Worm (Caenorhabditis elegans) whole organism, L2 larva: ENCODE results near the gene ugt-16.

Experiments used
- C34F6.9 ChIP-seq: fragments of 150-350 bp; optimal IDR thresholded peaks from 2 replicates; lab custom pipeline; 2014; ENCODE audit warnings: missing biosample characterization, missing genetic modification characterization
- F13H6.1 ChIP-seq: sonication (generic microtip); optimal IDR thresholded peaks from 2 replicates; lab custom pipeline; 2016; ENCODE audit warnings: missing genetic modification characterization, missing compliant biosample characterization
- Y55F3AM.14 ChIP-seq: fragments of 200-800 bp; sonication (Bioruptor generic); optimal IDR thresholded peaks from 2 replicates; lab custom pipeline; 2018; ENCODE audit warnings: mild to moderate bottlenecking, missing genetic modification characterization, missing compliant biosample characterization
- alr-1 ChIP-seq: fragments of 150-350 bp; optimal IDR thresholded peaks from 2 replicates; lab custom pipeline; 2014; ENCODE audit warnings: missing biosample characterization, missing genetic modification characterization
- aly-2 ChIP-seq: fragments of 150-350 bp; optimal IDR thresholded peaks from 2 replicates; lab custom pipeline; 2014; ENCODE audit warnings: missing biosample characterization, missing genetic modification characterization
- ama-1 ChIP-seq: fragments of 150-350 bp; optimal IDR thresholded peaks from 2 replicates; lab custom pipeline; 2018; ENCODE audit warnings: inconsistent platforms
- blmp-1 ChIP-seq: sonication (generic microtip); optimal IDR thresholded peaks from 2 replicates; lab custom pipeline; 2017; ENCODE audit warnings: missing genetic modification characterization, mild to moderate bottlenecking, missing compliant biosample characterization, antibody characterized with exemption, moderate library complexity; ENCODE audit not compliant: insufficient read depth
- ceh-16 ChIP-seq: fragments of 150-350 bp; optimal IDR thresholded peaks from 2 replicates; lab custom pipeline; 2014; ENCODE audit warnings: missing biosample characterization, missing genetic modification characterization
- ceh-82 ChIP-seq: fragments of 150-350 bp; optimal IDR thresholded peaks from 2 replicates; lab custom pipeline; 2014; ENCODE audit warnings: missing biosample characterization, missing genetic modification characterization
- crh-2 ChIP-seq: sonication (generic microtip); optimal IDR thresholded peaks from 2 replicates; lab custom pipeline; 2017; ENCODE audit warnings: missing biosample characterization, missing genetic modification characterization
- dmd-4 ChIP-seq: sonication (generic microtip); optimal IDR thresholded peaks from 2 replicates; lab custom pipeline; 2017; ENCODE audit warnings: missing biosample characterization, missing genetic modification characterization
- egl-27 ChIP-seq: sonication (generic microtip); optimal IDR thresholded peaks from 3 replicates; lab custom pipeline; 2017; ENCODE audit warnings: missing biosample characterization, missing genetic modification reagents, missing genetic modification characterization
- elt-1 ChIP-seq: fragments of 150-350 bp; optimal IDR thresholded peaks from 2 replicates; lab custom pipeline; 2014; ENCODE audit warnings: missing biosample characterization, missing genetic modification characterization
- elt-3 ChIP-seq: sonication (generic microtip); optimal IDR thresholded peaks from 2 replicates; lab custom pipeline; 2017; ENCODE audit warnings: missing biosample characterization, missing genetic modification characterization
- fos-1 ChIP-seq: fragments of 150-350 bp; optimal IDR thresholded peaks from 2 replicates; lab custom pipeline; 2014; ENCODE audit warnings: missing biosample characterization, missing genetic modification characterization
- gmeb-1 ChIP-seq: fragments of 150-350 bp; optimal IDR thresholded peaks from 2 replicates; lab custom pipeline; 2014; ENCODE audit warnings: missing biosample characterization, missing genetic modification characterization
- lin-11 ChIP-seq: fragments of 150-350 bp; sonication (generic microtip); optimal IDR thresholded peaks from 2 replicates; lab custom pipeline; 2014; ENCODE audit warnings: missing biosample characterization, missing genetic modification characterization, inconsistent platforms, mixed read lengths
- lin-39 ChIP-seq: fragments of 150-350 bp; optimal IDR thresholded peaks from 2 replicates; lab custom pipeline; 2014; ENCODE audit warnings: missing biosample characterization, missing genetic modification reagents, missing genetic modification characterization
- lsy-2 ChIP-seq, 2 experiments: fragments of 150-350 bp in 1 of 2; sonication (generic microtip) in 1 of 2; optimal IDR thresholded peaks; 2 replicates each; lab custom pipeline; 2014 to 2017; ENCODE audit warnings: missing biosample characterization in 2 of 2, missing genetic modification characterization in 2 of 2
- mab-5 ChIP-seq: fragments of 150-350 bp; optimal IDR thresholded peaks from 2 replicates; lab custom pipeline; 2014; ENCODE audit warnings: missing biosample characterization, missing genetic modification characterization
- mbf-1 ChIP-seq: sonication (generic microtip); optimal IDR thresholded peaks from 2 replicates; lab custom pipeline; 2017; ENCODE audit warnings: missing biosample characterization, missing genetic modification characterization
- mdl-1 ChIP-seq, 2 experiments: fragments of 150-350 bp in 1 of 2; sonication (generic microtip) in 1 of 2; optimal IDR thresholded peaks; 2 replicates each; lab custom pipeline; 2017; ENCODE audit warnings: missing biosample characterization in 2 of 2, missing genetic modification characterization in 2 of 2
- nhr-11 ChIP-seq: fragments of 150-350 bp; optimal IDR thresholded peaks from 2 replicates; lab custom pipeline; 2014; ENCODE audit warnings: missing biosample characterization, missing genetic modification characterization
- nhr-12 ChIP-seq: fragments of 150-350 bp; optimal IDR thresholded peaks from 2 replicates; lab custom pipeline; 2014; ENCODE audit warnings: missing biosample characterization, missing genetic modification characterization
- nhr-21 ChIP-seq: fragments of 150-350 bp; optimal IDR thresholded peaks from 2 replicates; lab custom pipeline; 2014; ENCODE audit warnings: missing biosample characterization, missing genetic modification characterization
- nhr-23 ChIP-seq: fragments of 150-350 bp; optimal IDR thresholded peaks from 2 replicates; lab custom pipeline; 2014; ENCODE audit warnings: missing biosample characterization, missing genetic modification reagents, missing genetic modification characterization
- nhr-237 ChIP-seq: fragments of 150-350 bp; optimal IDR thresholded peaks from 2 replicates; lab custom pipeline; 2014; ENCODE audit warnings: missing biosample characterization, missing genetic modification characterization
- nhr-25 ChIP-seq: fragments of 150-350 bp; sonication (generic microtip); optimal IDR thresholded peaks from 3 replicates; lab custom pipeline; 2014; ENCODE audit warnings: missing biosample characterization, missing genetic modification characterization
- nhr-6 ChIP-seq: fragments of 150-350 bp; optimal IDR thresholded peaks from 2 replicates; lab custom pipeline; 2014; ENCODE audit warnings: missing biosample characterization, missing genetic modification characterization
- nhr-77 ChIP-seq: fragments of 150-350 bp; optimal IDR thresholded peaks from 2 replicates; lab custom pipeline; 2014; ENCODE audit warnings: missing biosample characterization, missing genetic modification characterization
- peb-1 ChIP-seq: fragments of 150-350 bp; optimal IDR thresholded peaks from 2 replicates; lab custom pipeline; 2014; ENCODE audit warnings: missing biosample characterization, missing genetic modification characterization
- sem-4 ChIP-seq: fragments of 150-350 bp; optimal IDR thresholded peaks from 2 replicates; lab custom pipeline; 2014; ENCODE audit warnings: missing biosample characterization, missing genetic modification reagents, missing genetic modification characterization
- skn-1 ChIP-seq: sonication (generic microtip); optimal IDR thresholded peaks from 2 replicates; lab custom pipeline; 2017; ENCODE audit warnings: missing biosample characterization, missing genetic modification characterization
- sma-3 ChIP-seq: sonication (generic microtip); optimal IDR thresholded peaks from 2 replicates; lab custom pipeline; 2016; ENCODE audit warnings: missing genetic modification reagents, missing genetic modification characterization, missing compliant biosample characterization
- sma-9 ChIP-seq, 2 experiments: fragments of 150-350 bp in 1 of 2; sonication (generic microtip) in 1 of 2; optimal IDR thresholded peaks; 2 replicates each; lab custom pipeline; 2014 to 2016; ENCODE audit warnings: missing genetic modification characterization in 2 of 2, mild to moderate bottlenecking in 1 of 2, missing biosample characterization in 1 of 2, missing compliant biosample characterization in 1 of 2, missing genetic modification reagents in 1 of 2, moderate library complexity in 1 of 2
- snpc-4 ChIP-seq: fragments of 150-350 bp; optimal IDR thresholded peaks from 2 replicates; lab custom pipeline; 2014; ENCODE audit warnings: missing biosample characterization, missing genetic modification characterization
- unc-39 ChIP-seq: fragments of 150-350 bp; optimal IDR thresholded peaks from 2 replicates; lab custom pipeline; 2014; ENCODE audit warnings: missing biosample characterization, missing genetic modification characterization
- unc-55 ChIP-seq: fragments of 150-350 bp; sonication (generic microtip); optimal IDR thresholded peaks from 3 replicates; lab custom pipeline; 2014; ENCODE audit warnings: missing biosample characterization, missing genetic modification reagents, missing genetic modification characterization
- unc-62 ChIP-seq: fragments of 150-350 bp; optimal IDR thresholded peaks from 2 replicates; lab custom pipeline; 2014; ENCODE audit warnings: missing biosample characterization, missing genetic modification reagents, missing genetic modification characterization
- ztf-1 ChIP-seq: fragments of 200-800 bp; sonication (Bioruptor generic); conservative IDR thresholded peaks from 2 replicates; pipeline ENCODE4 v1.3.6; 2022; ENCODE audit warnings: missing genetic modification characterization, missing compliant biosample characterization
- ztf-11 ChIP-seq: sonication (generic microtip); optimal IDR thresholded peaks from 2 replicates; lab custom pipeline; 2017; ENCODE audit warnings: missing biosample characterization, missing genetic modification characterization
- ztf-4 ChIP-seq: fragments of 150-350 bp; optimal IDR thresholded peaks from 2 replicates; lab custom pipeline; 2014; ENCODE audit warnings: missing biosample characterization, missing genetic modification characterization

ugt-16 gene

ce11 chrV:12814481-12814882 lies 10.3 kb upstream of the ugt-16 start (continued):
- TF ChIP-seq sma-9 (GFP tag; optimal IDR thresholded peaks at IDR 0.05; lab: Kevin White, UChicago): peak; percentile 87
- TF ChIP-seq sma-9 (tag; optimal IDR thresholded peaks at IDR 0.05; lab: Kevin White, UChicago): no peak
- peak; percentile 88 for TF ChIP-seq C34F6.9 (tag; lab: Kevin White, UChicago)
- TF ChIP-seq mab-5 (tag; lab: Kevin White, UChicago): peak; percentile 86
- TF ChIP-seq nhr-77: no peak
- peak; percentile 69 for TF ChIP-seq Y55F3AM.14 (GFP tag; lab: Kevin White, UChicago)
- TF ChIP-seq ztf-4 (tag; lab: Kevin White, UChicago): peak; percentile 63
- TF ChIP-seq F13H6.1 (tag; lab: Kevin White, UChicago): peak; percentile 91
- no peak for TF ChIP-seq elt-1 (tag; lab: Kevin White, UChicago)
- no peak for TF ChIP-seq peb-1 (tag; lab: Kevin White, UChicago)
- no peak for TF ChIP-seq aly-2 (tag; lab: Kevin White, UChicago)
- no peak for TF ChIP-seq nhr-11 (tag; lab: Kevin White, UChicago)
- TF ChIP-seq gmeb-1: peak; percentile 12
- TF ChIP-seq blmp-1 (tag; lab: Kevin White, UChicago): no peak
- peak; percentile 7 for TF ChIP-seq crh-2 (tag; lab: Kevin White, UChicago)
- no peak for TF ChIP-seq dmd-4 (tag; lab: Kevin White, UChicago)
- no peak for TF ChIP-seq ceh-16 (tag; lab: Kevin White, UChicago)
- TF ChIP-seq elt-3: no peak
- TF ChIP-seq nhr-25 (tag; lab: Kevin White, UChicago): no peak
- no peak for TF ChIP-seq ztf-1 (GFP tag; lab: Robert Waterston, UW)
- TF ChIP-seq nhr-23 (tag; lab: Kevin White, UChicago): no peak
- TF ChIP-seq unc-62 (GFP tag; lab: Kevin White, UChicago): no peak
- peak; percentile 55 for TF ChIP-seq snpc-4
- no peak for TF ChIP-seq fos-1 (tag; lab: Kevin White, UChicago)

DNA sequence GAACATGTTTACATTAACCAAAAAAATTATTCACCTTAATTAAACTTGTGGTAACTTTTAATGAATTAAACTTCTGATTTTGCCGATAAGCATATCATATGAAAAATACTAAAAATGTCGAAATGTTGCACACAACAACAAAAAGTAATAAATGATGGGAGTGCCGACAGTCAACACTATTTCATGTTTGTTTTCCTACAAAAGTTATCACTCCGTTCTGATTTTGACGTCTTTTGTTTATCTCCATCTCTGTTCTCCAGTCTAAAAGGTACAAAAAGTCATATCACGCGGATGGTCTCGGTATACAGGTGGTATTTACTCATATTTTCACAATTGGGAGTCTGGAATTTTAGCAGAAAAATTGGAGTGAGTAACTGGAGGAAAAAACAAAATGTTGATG lies 9.4 kb upstream of the ugt-16 start:
- no peak for TF ChIP-seq nhr-77
- no peak for TF ChIP-seq elt-3
- TF ChIP-seq lsy-2 (tag; optimal IDR thresholded peaks at IDR 0.05; lab: Kevin White, UChicago): no peak

- no peak for TF ChIP-seq nhr-11 (tag; lab: Kevin White, UChicago)
- TF ChIP-seq sem-4 (tag; lab: Kevin White, UChicago): peak; percentile 19
- peak; percentile 10 for TF ChIP-seq ztf-4 (tag; lab: Kevin White, UChicago)
These were observed 8.2 kb upstream of the ugt-16 start for ce11 chrV:12816672-12817071.

ce11 chrV:12818486-12818885 lies 6.3 kb upstream of the ugt-16 start:
- TF ChIP-seq blmp-1 (tag; lab: Kevin White, UChicago) (no peak), ceh-82 (tag; lab: Kevin White, UChicago) (no peak), elt-3 (no peak), ceh-16 (tag; lab: Kevin White, UChicago) (no peak), ama-1 (lab: Kevin White, UChicago) (no peak), ztf-4 (tag; lab: Kevin White, UChicago) (no peak), skn-1 (no peak)

DNA sequence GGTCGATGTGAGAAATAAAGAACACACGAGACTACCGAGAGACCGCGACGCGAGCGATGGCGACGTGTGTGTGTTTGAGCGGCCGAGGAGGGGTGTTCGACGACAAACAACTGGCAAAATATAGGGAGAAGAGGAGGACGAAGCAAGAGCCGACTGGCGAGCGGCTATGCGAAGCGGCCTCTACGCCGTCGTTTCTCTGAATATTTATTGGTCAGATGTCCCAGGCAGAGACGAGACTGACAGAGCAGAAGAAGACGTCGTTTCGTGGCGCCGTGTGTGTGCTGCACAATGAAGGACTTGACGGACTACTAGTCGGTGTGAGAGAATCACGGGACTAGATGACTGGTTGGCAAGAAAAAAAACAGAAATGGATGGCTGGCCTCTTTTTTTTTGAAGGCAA lies 5.7 kb upstream of the ugt-16 start:
- TF ChIP-seq nhr-6 (tag; lab: Kevin White, UChicago): no peak
- no peak for TF ChIP-seq nhr-12
- no peak for TF ChIP-seq dmd-4 (tag; lab: Kevin White, UChicago)
- no peak for TF ChIP-seq unc-62 (GFP tag; lab: Kevin White, UChicago)
- no peak for TF ChIP-seq elt-3
- TF ChIP-seq nhr-11 (tag; lab: Kevin White, UChicago): no peak
- no peak for TF ChIP-seq egl-27 (tag; lab: Kevin White, UChicago)
- no peak for TF ChIP-seq blmp-1 (tag; lab: Kevin White, UChicago)
- TF ChIP-seq ceh-16 (tag; lab: Kevin White, UChicago): no peak
- TF ChIP-seq alr-1 (tag; lab: Kevin White, UChicago): no peak
- peak; percentile 80 for TF ChIP-seq lin-11 (tag; lab: Kevin White, UChicago)
- no peak for TF ChIP-seq ztf-11 (tag; lab: Kevin White, UChicago)
- TF ChIP-seq unc-39 (tag; lab: Kevin White, UChicago): no peak
- no peak for TF ChIP-seq nhr-77
- TF ChIP-seq mdl-1 (tag; optimal IDR thresholded peaks at IDR 0.05; lab: Kevin White, UChicago): peak in 1 of 2 experiments; percentile 7
- TF ChIP-seq unc-55 (GFP tag; lab: Kevin White, UChicago): peak; percentile 29
- no peak for TF ChIP-seq nhr-21 (tag; lab: Kevin White, UChicago)
- no peak for TF ChIP-seq sma-9 (GFP tag; optimal IDR thresholded peaks at IDR 0.05; lab: Kevin White, UChicago)
- no peak for TF ChIP-seq sma-9 (tag; optimal IDR thresholded peaks at IDR 0.05; lab: Kevin White, UChicago)
- no peak for TF ChIP-seq aly-2 (tag; lab: Kevin White, UChicago)
- no peak for TF ChIP-seq gmeb-1
- TF ChIP-seq fos-1 (tag; lab: Kevin White, UChicago): no peak
- peak; percentile 43 for TF ChIP-seq C34F6.9 (tag; lab: Kevin White, UChicago)
- no peak for TF ChIP-seq lin-39
- no peak for TF ChIP-seq mab-5 (tag; lab: Kevin White, UChicago)
- TF ChIP-seq Y55F3AM.14 (GFP tag; lab: Kevin White, UChicago): no peak
- peak; percentile 24 for TF ChIP-seq snpc-4
- no peak for TF ChIP-seq mbf-1 (tag; lab: Kevin White, UChicago)
- TF ChIP-seq elt-1 (tag; lab: Kevin White, UChicago): no peak
- TF ChIP-seq sma-3 (GFP tag; lab: Kevin White, UChicago): no peak
- no peak for TF ChIP-seq peb-1 (tag; lab: Kevin White, UChicago)
- TF ChIP-seq nhr-237 (tag; lab: Kevin White, UChicago): no peak
- no peak for TF ChIP-seq sem-4 (tag; lab: Kevin White, UChicago)
- no peak for TF ChIP-seq ztf-4 (tag; lab: Kevin White, UChicago)
